Worm (Caenorhabditis elegans): ENCODE data around the gene srx-130.

DNA sequence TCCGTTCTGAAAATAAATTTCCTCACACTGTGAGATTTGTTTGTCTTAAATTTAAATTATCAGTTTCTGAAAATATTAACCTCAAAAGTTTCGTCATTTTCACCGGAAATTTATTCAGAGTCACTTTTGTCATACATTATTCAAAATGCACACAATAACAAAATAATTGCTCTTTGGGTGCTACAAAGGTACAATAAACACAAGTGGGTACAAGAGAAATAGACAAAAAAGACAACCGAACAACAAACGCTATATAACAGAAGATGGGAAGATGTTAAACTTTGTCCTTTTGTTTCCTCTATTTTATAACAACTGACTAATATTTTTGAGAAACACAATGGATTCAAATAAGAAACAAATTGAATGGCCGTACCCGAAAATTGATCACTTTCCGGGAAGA lies 26.3 kb downstream of the srx-130 start:
- TF ChIP-seq Y53G8AR.9 (GFP tag; conservative IDR thresholded peaks at IDR 0.05) (no peak), nhr-27 (tag; optimal IDR thresholded peaks at IDR 0.05) (no peak), lsy-27 (tag; optimal IDR thresholded peaks at IDR 0.05; ENCODE audit: borderline replicate concordance, insufficient read depth) (no peak), unc-62 (GFP tag; optimal IDR thresholded peaks at IDR 0.05) (no peak), ets-4 (GFP tag; optimal IDR thresholded peaks at IDR 0.05) (no peak)
